Fruit fly (Drosophila melanogaster) whole organism, pupa: Measurements from ENCODE around the gene CG46448.

Experiments used
- CG10348 ChIP-seq: fragments of 200-800 bp; sonication (Bioruptor generic); IDR thresholded peaks from 2 replicates; pipeline ENCODE4 v1.3.6; 2022; ENCODE audit warnings: missing biosample characterization, missing genetic modification characterization
- CG12605 ChIP-seq: fragments of 200-800 bp; sonication (Bioruptor generic); IDR thresholded peaks from 2 replicates; pipeline ENCODE4 v1.3.6; 2022; ENCODE audit warnings: missing biosample characterization, missing genetic modification characterization
- CG13204 ChIP-seq: fragments of 200-800 bp; sonication (Bioruptor generic); optimal IDR thresholded peaks from 2 replicates; lab custom pipeline; 2018; ENCODE audit warnings: missing biosample characterization, mild to moderate bottlenecking, missing genetic modification characterization, moderate library complexity
- CG14655 ChIP-seq: fragments of 200-800 bp; sonication (Bioruptor generic); optimal IDR thresholded peaks from 3 replicates; lab custom pipeline; 2017; ENCODE audit warnings: mild to moderate bottlenecking, missing biosample characterization, missing genetic modification reagents, missing genetic modification characterization
- CG15710 ChIP-seq: fragments of 200-800 bp; sonication (Bioruptor generic); optimal IDR thresholded peaks from 2 replicates; lab custom pipeline; 2018; ENCODE audit warnings: missing biosample characterization, mild to moderate bottlenecking, missing genetic modification characterization, moderate library complexity
- CG17806 ChIP-seq: fragments of 200-800 bp; sonication (Bioruptor generic); optimal IDR thresholded peaks from 2 replicates; lab custom pipeline; 2018; ENCODE audit warnings: missing biosample characterization, mild to moderate bottlenecking, missing genetic modification characterization, moderate library complexity
- CG32121 ChIP-seq: fragments of 200-800 bp; sonication (Bioruptor generic); IDR thresholded peaks from 2 replicates; pipeline ENCODE4 v1.3.6; 2022; ENCODE audit warnings: missing biosample characterization, missing genetic modification characterization
- CG34367 ChIP-seq: fragments of 200-800 bp; sonication (Bioruptor generic); optimal IDR thresholded peaks from 2 replicates; lab custom pipeline; 2018; ENCODE audit warnings: missing biosample characterization, mild to moderate bottlenecking, missing genetic modification characterization
- CG4496 ChIP-seq: fragments of 200-800 bp; sonication (Bioruptor generic); IDR thresholded peaks from 3 replicates; pipeline ENCODE4 v1.3.6; 2022; ENCODE audit warnings: missing biosample characterization, missing genetic modification characterization
- CG8159 ChIP-seq: fragments of 200-800 bp; sonication (Bioruptor generic); optimal IDR thresholded peaks from 3 replicates; lab custom pipeline; 2018; ENCODE audit warnings: missing biosample characterization, mild to moderate bottlenecking, missing genetic modification characterization, moderate library complexity
- CG8301 ChIP-seq: fragments of 200-800 bp; sonication (Bioruptor generic); optimal IDR thresholded peaks from 2 replicates; lab custom pipeline; 2018; ENCODE audit warnings: missing biosample characterization, mild to moderate bottlenecking, missing genetic modification characterization
- CG9948 ChIP-seq: fragments of 200-800 bp; sonication (Bioruptor generic); optimal IDR thresholded peaks from 2 replicates; lab custom pipeline; 2018; ENCODE audit warnings: missing biosample characterization, mild to moderate bottlenecking, missing genetic modification characterization, moderate library complexity
- D1 ChIP-seq: fragments of 200-800 bp; sonication (Bioruptor generic); optimal IDR thresholded peaks from 2 replicates; lab custom pipeline; 2018; ENCODE audit warnings: missing biosample characterization, mild to moderate bottlenecking, missing genetic modification characterization, moderate library complexity
- EcR ChIP-seq: fragments of 200-800 bp; sonication (Bioruptor generic); optimal IDR thresholded peaks from 3 replicates; lab custom pipeline; 2019; ENCODE audit warnings: missing biosample characterization, missing genetic modification characterization, mild to moderate bottlenecking, moderate library complexity, missing genetic modification reagents
- Ets98B ChIP-seq: fragments of 200-800 bp; sonication (Bioruptor generic); IDR thresholded peaks from 2 replicates; pipeline ENCODE4 v1.3.6; 2022; ENCODE audit warnings: missing biosample characterization, missing genetic modification characterization
- Pif1A ChIP-seq: fragments of 200-800 bp; sonication (Bioruptor generic); optimal IDR thresholded peaks from 3 replicates; lab custom pipeline; 2016; ENCODE audit warnings: missing biosample characterization, missing genetic modification characterization
- Pif1B ChIP-seq: fragments of 200-800 bp; sonication (Bioruptor generic); optimal IDR thresholded peaks from 3 replicates; lab custom pipeline; 2016; ENCODE audit warnings: missing biosample characterization, missing genetic modification characterization
- Snoo ChIP-seq: fragments of 200-800 bp; sonication (Bioruptor generic); optimal IDR thresholded peaks from 3 replicates; lab custom pipeline; 2017; ENCODE audit warnings: missing biosample characterization, mild to moderate bottlenecking, missing genetic modification characterization, inconsistent platforms
- fd96Ca ChIP-seq: fragments of 200-800 bp; sonication (Bioruptor generic); IDR thresholded peaks from 3 replicates; pipeline ENCODE4 v1.3.6; 2022; ENCODE audit warnings: missing biosample characterization, missing genetic modification characterization
- gl ChIP-seq: fragments of 200-800 bp; sonication (Bioruptor generic); optimal IDR thresholded peaks from 2 replicates; lab custom pipeline; 2018; ENCODE audit warnings: missing biosample characterization, mild to moderate bottlenecking, missing genetic modification characterization
- rn ChIP-seq: fragments of 200-800 bp; sonication (Bioruptor generic); IDR thresholded peaks from 2 replicates; pipeline ENCODE4 v1.3.6; 2022; ENCODE audit warnings: missing biosample characterization, missing genetic modification characterization

CG46448 gene

dm6 chr2L:2363626-2364147 lies 27.8 kb upstream of the CG46448 start:
- TF ChIP-seq EcR (peak; percentile 45), CG34367 (tag; lab: Kevin White, UChicago) (peak; percentile 96), Pif1A (GFP tag; lab: Kevin White, UChicago) (peak; percentile 95), fd96Ca (GFP tag; lab: Robert Waterston, UW) (peak; percentile 91), CG9948 (tag; lab: Kevin White, UChicago) (peak; percentile 96), D1 (tag; lab: Kevin White, UChicago) (peak; percentile 97), Snoo (tag; lab: Kevin White, UChicago) (peak; percentile 95), gl (peak; percentile 94), CG10348 (GFP tag; lab: Robert Waterston, UW) (peak; percentile 67), Pif1B (GFP tag; lab: Kevin White, UChicago) (peak; percentile 94), CG17806 (tag; lab: Kevin White, UChicago) (peak; percentile 97), Ets98B (peak; percentile 96), CG14655 (GFP tag; lab: Kevin White, UChicago) (peak; percentile 97), CG8159 (tag; lab: Kevin White, UChicago) (peak; percentile 98), rn (GFP tag; lab: Robert Waterston, UW) (peak; percentile 90), CG4496 (GFP tag; lab: Robert Waterston, UW) (peak; percentile 98), CG8301 (tag; lab: Kevin White, UChicago) (peak; percentile 97), CG32121 (GFP tag; lab: Robert Waterston, UW) (peak; percentile 97), CG13204 (peak; percentile 92), CG15710 (tag; lab: Kevin White, UChicago) (peak; percentile 95), CG12605 (GFP tag; lab: Robert Waterston, UW) (peak; percentile 94)

- TF ChIP-seq D1 (tag; lab: Kevin White, UChicago) (no peak), Ets98B (peak; percentile 18; the same call in 1 of the 2 replicates), EcR (peak; percentile 14), fd96Ca (GFP tag; lab: Robert Waterston, UW) (peak; percentile 16; the same call in 1 of the 3 replicates), CG32121 (GFP tag; lab: Robert Waterston, UW) (0 out of 2 replicates have a peak, but pooled peaks have one; percentile 12)
These were observed 27.2 kb upstream of the CG46448 start for dm6 chr2L:2364200-2364754.

dm6 chr2L:2365077-2365651 lies 26.3 kb upstream of the CG46448 start, which contains the start of the genes Rab5 and Axud1:
Gene Rab5 (minus strand): TSS chr2L:2365273.
Gene Axud1 (plus strand): TSS chr2L:2365345.
- peak; percentile 34; the same call in 1 of the 3 replicates for TF ChIP-seq CG4496 (GFP tag; lab: Robert Waterston, UW)
- TF ChIP-seq CG12605 (GFP tag; lab: Robert Waterston, UW), result peak; percentile 56; the same call in 1 of the 2 replicates
- no peak for TF ChIP-seq CG9948 (tag; lab: Kevin White, UChicago)
- peak; percentile 7 for TF ChIP-seq CG34367 (tag; lab: Kevin White, UChicago)
- peak; percentile 58; the same call in 1 of the 2 replicates for TF ChIP-seq Ets98B
- TF ChIP-seq EcR, result no peak
- no peak for TF ChIP-seq D1 (tag; lab: Kevin White, UChicago)
- TF ChIP-seq Snoo (tag; lab: Kevin White, UChicago), result peak; percentile 8
- peak; percentile 38; the same call in 1 of the 3 replicates for TF ChIP-seq fd96Ca (GFP tag; lab: Robert Waterston, UW)
- TF ChIP-seq CG32121 (GFP tag; lab: Robert Waterston, UW), result peak; percentile 53; the same call in 1 of the 2 replicates
- TF ChIP-seq gl, result no peak
- TF ChIP-seq, all 21 proteins: peak for 7

- TF ChIP-seq CG15710 (tag; lab: Kevin White, UChicago), result peak; percentile 39
- TF ChIP-seq gl, result no peak
- TF ChIP-seq rn (GFP tag; lab: Robert Waterston, UW), result no peak
- no peak for TF ChIP-seq CG13204
- TF ChIP-seq fd96Ca (GFP tag; lab: Robert Waterston, UW), result peak; percentile 12; the same call in 1 of the 3 replicates
- peak; percentile 35 for TF ChIP-seq Pif1A (GFP tag; lab: Kevin White, UChicago)
- no peak; the same call in 1 of the 2 replicates for TF ChIP-seq Ets98B
- TF ChIP-seq CG14655 (GFP tag; lab: Kevin White, UChicago), result peak; percentile 38
- no peak for TF ChIP-seq CG32121 (GFP tag; lab: Robert Waterston, UW)
- no peak for TF ChIP-seq Snoo (tag; lab: Kevin White, UChicago)
- TF ChIP-seq Pif1B (GFP tag; lab: Kevin White, UChicago), result peak; percentile 25
- peak; percentile 2 for TF ChIP-seq CG34367 (tag; lab: Kevin White, UChicago)
- TF ChIP-seq CG12605 (GFP tag; lab: Robert Waterston, UW), result no peak
- no peak for TF ChIP-seq CG4496 (GFP tag; lab: Robert Waterston, UW)
- TF ChIP-seq EcR, result no peak
- peak; percentile 51 for TF ChIP-seq CG8159 (tag; lab: Kevin White, UChicago)
- TF ChIP-seq CG8301 (tag; lab: Kevin White, UChicago), result peak; percentile 20
- TF ChIP-seq CG17806 (tag; lab: Kevin White, UChicago), result peak; percentile 28
- TF ChIP-seq D1 (tag; lab: Kevin White, UChicago), result no peak
- TF ChIP-seq CG10348 (GFP tag; lab: Robert Waterston, UW), result no peak
- peak; percentile 41 for TF ChIP-seq CG9948 (tag; lab: Kevin White, UChicago)
These were observed 25.7 kb upstream of the CG46448 start for dm6 chr2L:2365655-2366214.

- TF ChIP-seq Pif1B (GFP tag; lab: Kevin White, UChicago) (no peak), CG14655 (GFP tag; lab: Kevin White, UChicago) (no peak), Snoo (tag; lab: Kevin White, UChicago) (no peak), CG13204 (no peak)
These were observed 21.1 kb upstream of the CG46448 start for dm6 chr2L:2370352-2370751.
